Worm (Caenorhabditis elegans) whole organism, early embryonic: ENCODE data around the gene C53A5.16.

Experiments used
- ama-1 ChIP-seq: fragments of 150-350 bp; optimal IDR thresholded peaks from 2 replicates; lab custom pipeline; 2014
- ets-7 ChIP-seq: sonication (generic microtip); optimal IDR thresholded peaks from 2 replicates; lab custom pipeline; 2016; ENCODE audit warnings: missing genotype, missing genetic modification characterization, missing compliant biosample characterization
- flt-1 ChIP-seq: fragments of 200-800 bp; sonication (Bioruptor generic); IDR thresholded peaks from 2 replicates; pipeline ENCODE4 v1.3.6; 2022; ENCODE audit warnings: missing genetic modification characterization, missing compliant biosample characterization
- hmbx-1 ChIP-seq: sonication (generic microtip); optimal IDR thresholded peaks from 2 replicates; lab custom pipeline; 2016; ENCODE audit warnings: mild to moderate bottlenecking, missing genetic modification characterization, missing compliant biosample characterization
- hmg-4 ChIP-seq: fragments of 200-800 bp; sonication (Bioruptor generic); optimal IDR thresholded peaks from 2 replicates; lab custom pipeline; 2018; ENCODE audit warnings: mild to moderate bottlenecking, missing genetic modification characterization, missing compliant biosample characterization
- scrt-1 ChIP-seq: fragments of 200-800 bp; sonication (Bioruptor generic); IDR thresholded peaks from 2 replicates; pipeline ENCODE4 v1.3.6; 2022; ENCODE audit warnings: missing genetic modification characterization, missing compliant biosample characterization
- tbx-11 ChIP-seq: fragments of 200-800 bp; sonication (Bioruptor generic); IDR thresholded peaks from 2 replicates; pipeline ENCODE4 v1.3.6; 2022; ENCODE audit warnings: missing genetic modification characterization, missing compliant biosample characterization
- tbx-37 ChIP-seq: fragments of 200-800 bp; sonication (Bioruptor generic); conservative IDR thresholded peaks from 2 replicates; pipeline ENCODE4 v1.3.6; 2022; ENCODE audit warnings: missing genetic modification reagents, missing genetic modification characterization, missing compliant biosample characterization

- TF ChIP-seq tbx-37 (GFP tag; lab: Robert Waterston, UW) = no peak
- TF ChIP-seq ama-1 (lab: Kevin White, UChicago) = no peak
- no peak for TF ChIP-seq hmg-4 (GFP tag; lab: Kevin White, UChicago)
- no peak for TF ChIP-seq scrt-1
- TF ChIP-seq ets-7 = no peak
- TF ChIP-seq tbx-11 (GFP tag; lab: Robert Waterston, UW) = no peak
- no peak for TF ChIP-seq flt-1
- no peak for TF ChIP-seq hmbx-1 (tag; lab: Kevin White, UChicago)
These were observed 31.3 kb downstream of the C53A5.16 start for ce11 chrV:14491097-14491496.
